Worm (Caenorhabditis elegans) whole organism, L1 larva: Measurements from ENCODE around the gene nhx-6.
"Not testable (repeated sequence)": the region's sequence is repeated elsewhere in the genome, so short reads cannot be mapped to it uniquely, and the experiment has no call there.

Experiments used
- blmp-1 ChIP-seq: fragments of 150-350 bp; optimal IDR thresholded peaks from 2 replicates; lab custom pipeline; 2014; ENCODE audit warnings: missing biosample characterization, missing genetic modification characterization
- efl-1 ChIP-seq, 4 experiments: fragments of 150-350 bp; optimal IDR thresholded peaks in 3 of 4; peaks in 1 of 4; 1 replicate in 1 of 4; 2 replicates in 3 of 4; lab custom pipeline; 2014; ENCODE audit warnings: missing biosample characterization in 2 of 4, missing genetic modification characterization in 2 of 4, missing genetic modification reagents in 2 of 4
- fkh-8 ChIP-seq: sonication (generic microtip); optimal IDR thresholded peaks from 2 replicates; lab custom pipeline; 2016; ENCODE audit warnings: mild to moderate bottlenecking, missing genetic modification characterization, missing compliant biosample characterization
- nhr-28 ChIP-seq: fragments of 150-350 bp; optimal IDR thresholded peaks from 2 replicates; lab custom pipeline; 2014; ENCODE audit warnings: missing biosample characterization, missing genetic modification characterization
- pqm-1 ChIP-seq: sonication (generic microtip); optimal IDR thresholded peaks from 3 replicates; lab custom pipeline; 2017; ENCODE audit warnings: missing biosample characterization, missing genetic modification characterization
- sox-4 ChIP-seq: sonication (generic microtip); optimal IDR thresholded peaks from 2 replicates; lab custom pipeline; 2016; ENCODE audit warnings: missing genetic modification characterization, missing compliant biosample characterization
- sptf-1 ChIP-seq: fragments of 150-350 bp; optimal IDR thresholded peaks from 2 replicates; lab custom pipeline; 2014; ENCODE audit warnings: missing biosample characterization, missing genetic modification characterization
- unc-62 ChIP-seq: fragments of 150-350 bp; optimal IDR thresholded peaks from 2 replicates; lab custom pipeline; 2014; ENCODE audit warnings: missing biosample characterization, missing genetic modification reagents, missing genetic modification characterization
- unc-86 ChIP-seq: sonication (generic microtip); optimal IDR thresholded peaks from 2 replicates; lab custom pipeline; 2016; ENCODE audit warnings: missing genetic modification characterization, missing compliant biosample characterization
- zag-1 ChIP-seq: fragments of 150-350 bp; optimal IDR thresholded peaks from 2 replicates; lab custom pipeline; 2014; ENCODE audit warnings: missing biosample characterization, missing genetic modification characterization
- zip-4 ChIP-seq: fragments of 200-800 bp; sonication (Bioruptor generic); optimal IDR thresholded peaks from 2 replicates; lab custom pipeline; 2018; ENCODE audit warnings: mild to moderate bottlenecking, missing genetic modification characterization, moderate library complexity, missing compliant biosample characterization
- ztf-11 ChIP-seq, 2 experiments: sonication (generic microtip); optimal IDR thresholded peaks; 2 replicates each; lab custom pipeline; 2016 to 2017; ENCODE audit warnings: missing genetic modification characterization in 2 of 2, missing biosample characterization in 1 of 2, missing compliant biosample characterization in 1 of 2
- ztf-4 ChIP-seq: fragments of 150-350 bp; optimal IDR thresholded peaks from 2 replicates; lab custom pipeline; 2014; ENCODE audit warnings: missing biosample characterization, missing genetic modification characterization

DNA sequence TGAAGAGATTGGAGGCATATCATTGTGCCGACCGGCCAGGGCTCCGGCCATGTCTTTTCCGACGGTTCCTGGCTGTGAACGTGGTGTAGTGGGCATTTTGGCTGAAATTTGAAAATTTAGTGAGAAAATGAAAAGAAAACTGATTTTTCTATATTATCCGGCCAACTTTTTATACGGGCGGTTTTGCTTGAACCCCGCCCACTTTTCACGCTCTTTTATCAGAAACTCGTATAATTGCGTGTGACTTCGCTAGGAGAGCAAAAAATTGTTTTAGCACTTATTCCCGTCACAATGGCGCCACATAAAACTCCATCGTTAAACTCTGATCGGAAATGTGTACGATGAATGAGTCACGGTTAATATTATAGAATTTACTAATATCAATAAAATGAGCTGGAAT, 38.4 kb upstream of the nhx-6 start, which contains the start of gene C08E3.13:
- not testable (repeated sequence) for TF ChIP-seq sptf-1 (tag; lab: Kevin White, UChicago); zag-1 (tag; lab: Kevin White, UChicago); nhr-28 (tag; lab: Kevin White, UChicago); efl-1 (optimal IDR thresholded peaks at IDR 0.05; lab: Kevin White, UChicago); efl-1 (GFP tag; optimal IDR thresholded peaks at IDR 0.05 in 1 of 2; lab: Kevin White, UChicago); blmp-1 (tag; lab: Kevin White, UChicago); unc-62 (GFP tag; lab: Kevin White, UChicago); fkh-8 (tag; lab: Kevin White, UChicago); unc-86 (tag; lab: Kevin White, UChicago); ztf-4 (tag; lab: Kevin White, UChicago); sox-4 (tag; lab: Kevin White, UChicago); ztf-11 (tag; optimal IDR thresholded peaks at IDR 0.05; lab: Kevin White, UChicago); pqm-1 (tag; lab: Kevin White, UChicago); zip-4 (GFP tag; lab: Kevin White, UChicago)
